Fruit fly (Drosophila melanogaster) whole organism, embryonic: ENCODE data around the gene CG14881.

Source experiments
- ATbp ChIP-seq: fragments of 200-800 bp; sonication (Bioruptor generic); optimal IDR thresholded peaks from 2 replicates; lab custom pipeline; 2017; ENCODE audit warnings: missing biosample characterization, mild to moderate bottlenecking, missing genetic modification characterization, missing genetic modification reagents
- Abd-B ChIP-seq: fragments of 200-800 bp; sonication (Bioruptor generic); optimal IDR thresholded peaks from 2 replicates; lab custom pipeline; 2018; ENCODE audit warnings: missing biosample characterization, mild to moderate bottlenecking, missing genetic modification characterization, moderate library complexity
- Asciz ChIP-seq: fragments of 200-800 bp; sonication (Bioruptor generic); optimal IDR thresholded peaks from 2 replicates; lab custom pipeline; 2017; ENCODE audit warnings: missing biosample characterization, mild to moderate bottlenecking, missing genetic modification characterization, missing genetic modification reagents
- CG11456 ChIP-seq: fragments of 200-800 bp; sonication (Bioruptor generic); IDR thresholded peaks from 3 replicates; pipeline ENCODE4 v1.3.6; 2022; ENCODE audit warnings: missing biosample characterization, missing genetic modification characterization
- CG12659 ChIP-seq: fragments of 200-800 bp; sonication (Bioruptor generic); optimal IDR thresholded peaks from 3 replicates; lab custom pipeline; 2017; ENCODE audit warnings: mild to moderate bottlenecking, missing biosample characterization, missing genetic modification reagents, missing genetic modification characterization
- CG12744 ChIP-seq: fragments of 200-800 bp; sonication (Bioruptor generic); optimal IDR thresholded peaks from 2 replicates; lab custom pipeline; 2016; ENCODE audit warnings: missing biosample characterization, missing genetic modification characterization
- CG13624 ChIP-seq: fragments of 200-800 bp; sonication (Bioruptor generic); optimal IDR thresholded peaks from 2 replicates; lab custom pipeline; 2016; ENCODE audit warnings: missing biosample characterization, missing genetic modification characterization
- CG14050 ChIP-seq: fragments of 200-800 bp; sonication (Bioruptor generic); IDR thresholded peaks from 3 replicates; pipeline ENCODE4 v1.3.6; 2022; ENCODE audit warnings: missing biosample characterization, missing genetic modification characterization
- CG15479 ChIP-seq: fragments of 200-800 bp; sonication (Bioruptor generic); optimal IDR thresholded peaks from 3 replicates; lab custom pipeline; 2019; ENCODE audit warnings: missing biosample characterization, mild to moderate bottlenecking, missing genetic modification characterization, moderate library complexity
- CG17186 ChIP-seq: fragments of 200-800 bp; sonication (Bioruptor generic); optimal IDR thresholded peaks from 3 replicates; lab custom pipeline; 2017; ENCODE audit warnings: missing biosample characterization, missing genetic modification reagents, missing genetic modification characterization
- CG3163 ChIP-seq: fragments of 200-800 bp; sonication (Bioruptor generic); optimal IDR thresholded peaks from 3 replicates; lab custom pipeline; 2016; ENCODE audit warnings: missing biosample characterization, missing genetic modification characterization
- CG32767 ChIP-seq: fragments of 200-800 bp; sonication (Bioruptor generic); IDR thresholded peaks from 2 replicates; pipeline ENCODE4 v1.3.6; 2022; ENCODE audit warnings: missing biosample characterization, missing genetic modification characterization
- CG33213 ChIP-seq: fragments of 200-800 bp; sonication (Bioruptor generic); optimal IDR thresholded peaks from 3 replicates; lab custom pipeline; 2016; ENCODE audit warnings: missing biosample characterization, missing genetic modification characterization
- CG42726 ChIP-seq: fragments of 200-800 bp; sonication (Bioruptor generic); IDR thresholded peaks from 2 replicates; pipeline ENCODE4 v1.3.6; 2022; ENCODE audit warnings: missing biosample characterization, missing genetic modification characterization; ENCODE audit not compliant: partially characterized antibody
- CG4424 ChIP-seq: fragments of 200-800 bp; sonication (Bioruptor generic); optimal IDR thresholded peaks from 3 replicates; lab custom pipeline; 2016; ENCODE audit warnings: missing biosample characterization, missing genetic modification characterization
- CG6683 ChIP-seq: fragments of 200-800 bp; sonication (Bioruptor generic); optimal IDR thresholded peaks from 2 replicates; lab custom pipeline; 2017; ENCODE audit warnings: missing biosample characterization, mild to moderate bottlenecking, missing genetic modification characterization, missing genetic modification reagents
- CG8290 ChIP-seq, 3 experiments: fragments of 200-800 bp; sonication (Bioruptor generic); optimal IDR thresholded peaks; 2 replicates each; lab custom pipeline; 2016 to 2019; ENCODE audit warnings: missing biosample characterization in 3 of 3, missing genetic modification characterization in 3 of 3, mild to moderate bottlenecking in 2 of 3, moderate library complexity in 1 of 3
- CG9437 ChIP-seq: fragments of 200-800 bp; sonication (Bioruptor generic); optimal IDR thresholded peaks from 2 replicates; lab custom pipeline; 2018; ENCODE audit warnings: missing biosample characterization, mild to moderate bottlenecking, missing genetic modification characterization
- CkIIα-i1 ChIP-seq: fragments of 200-800 bp; sonication (Bioruptor generic); IDR thresholded peaks from 2 replicates; pipeline ENCODE4 v1.3.6; 2022; ENCODE audit warnings: missing biosample characterization, missing genetic modification characterization
- CoRest ChIP-seq: fragments of 200-800 bp; sonication (Bioruptor generic); optimal IDR thresholded peaks from 3 replicates; lab custom pipeline; 2018; ENCODE audit warnings: missing biosample characterization, mild to moderate bottlenecking, missing genetic modification characterization, moderate library complexity
- Dll ChIP-seq: fragments of 200-800 bp; sonication (Bioruptor generic); IDR thresholded peaks from 4 replicates; pipeline ENCODE4 v1.3.6; 2022; ENCODE audit warnings: missing biosample characterization, missing genetic modification characterization; ENCODE audit not compliant: partially characterized antibody
- Ets65A ChIP-seq: fragments of 200-800 bp; sonication (Bioruptor generic); peaks from one replicate; lab custom pipeline; 2016; ENCODE audit warnings: missing biosample characterization, missing genetic modification characterization
- Fer1 ChIP-seq: fragments of 200-800 bp; sonication (Bioruptor generic); optimal IDR thresholded peaks from 2 replicates; lab custom pipeline; 2017; ENCODE audit warnings: missing biosample characterization, mild to moderate bottlenecking, missing genetic modification characterization
- H15 ChIP-seq: fragments of 200-800 bp; sonication (Bioruptor generic); IDR thresholded peaks from 3 replicates; pipeline ENCODE4 v1.3.6; 2022; ENCODE audit warnings: missing biosample characterization, missing genetic modification characterization
- Hr39 ChIP-seq: fragments of >200 bp; optimal IDR thresholded peaks from 2 replicates; lab custom pipeline; 2017
- Hsf ChIP-seq: fragments of 200-800 bp; sonication (Bioruptor generic); optimal IDR thresholded peaks from 3 replicates; lab custom pipeline; 2016; ENCODE audit warnings: missing biosample characterization, missing genetic modification characterization
- Jarid2 ChIP-seq: fragments of 200-800 bp; sonication (Bioruptor generic); optimal IDR thresholded peaks from 3 replicates; lab custom pipeline; 2017; ENCODE audit warnings: mild to moderate bottlenecking, missing biosample characterization, missing genetic modification reagents, missing genetic modification characterization
- Lim3 ChIP-seq: fragments of 200-800 bp; sonication (Bioruptor generic); IDR thresholded peaks from 2 replicates; pipeline ENCODE4 v1.3.6; 2022; ENCODE audit warnings: missing biosample characterization, missing genetic modification characterization
- NC2α ChIP-seq: fragments of 200-800 bp; sonication (Bioruptor generic); optimal IDR thresholded peaks from 2 replicates; lab custom pipeline; 2016; ENCODE audit warnings: missing biosample characterization, missing genetic modification characterization
- Sox102F ChIP-seq: fragments of 200-800 bp; sonication (Bioruptor generic); optimal IDR thresholded peaks from 2 replicates; lab custom pipeline; 2018; ENCODE audit warnings: missing biosample characterization, mild to moderate bottlenecking, missing genetic modification characterization, moderate library complexity
- Sry-β ChIP-seq: fragments of 200-800 bp; sonication (Bioruptor generic); optimal IDR thresholded peaks from 2 replicates; lab custom pipeline; 2018; ENCODE audit warnings: missing biosample characterization, mild to moderate bottlenecking, missing genetic modification characterization, moderate library complexity
- Sry-δ ChIP-seq: fragments of 200-800 bp; sonication (Bioruptor generic); optimal IDR thresholded peaks from 2 replicates; lab custom pipeline; 2016; ENCODE audit warnings: missing biosample characterization, missing genetic modification characterization
- bbx ChIP-seq: fragments of 200-800 bp; sonication (Bioruptor generic); IDR thresholded peaks from 2 replicates; pipeline ENCODE4 v1.3.6; 2022; ENCODE audit warnings: missing biosample characterization, missing genetic modification characterization; ENCODE audit not compliant: partially characterized antibody
- cg ChIP-seq: fragments of 200-800 bp; sonication (Bioruptor generic); optimal IDR thresholded peaks from 3 replicates; lab custom pipeline; 2019; ENCODE audit warnings: missing biosample characterization, mild to moderate bottlenecking, missing genetic modification characterization, moderate library complexity
- crc ChIP-seq: fragments of 200-800 bp; sonication (Bioruptor generic); optimal IDR thresholded peaks from 2 replicates; lab custom pipeline; 2016; ENCODE audit warnings: missing biosample characterization, missing genetic modification characterization
- da ChIP-seq: fragments of 200-800 bp; sonication (Bioruptor generic); optimal IDR thresholded peaks from 2 replicates; lab custom pipeline; 2016; ENCODE audit warnings: missing biosample characterization, missing genetic modification characterization
- dmrt99B ChIP-seq: fragments of 200-800 bp; sonication (Bioruptor generic); optimal IDR thresholded peaks from 2 replicates; lab custom pipeline; 2018; ENCODE audit warnings: missing biosample characterization, mild to moderate bottlenecking, missing genetic modification characterization, moderate library complexity
- emc ChIP-seq: fragments of 200-800 bp; sonication (Bioruptor generic); optimal IDR thresholded peaks from 2 replicates; lab custom pipeline; 2016; ENCODE audit warnings: missing biosample characterization, missing genetic modification characterization
- ewg ChIP-seq: fragments of 200-800 bp; sonication (Bioruptor generic); optimal IDR thresholded peaks from 3 replicates; lab custom pipeline; 2017; ENCODE audit warnings: mild to moderate bottlenecking, missing biosample characterization, missing genetic modification reagents, missing genetic modification characterization
- fru ChIP-seq: fragments of >200 bp; optimal IDR thresholded peaks from 2 replicates; lab custom pipeline; 2017
- klu ChIP-seq: fragments of 200-800 bp; sonication (Bioruptor generic); IDR thresholded peaks from 2 replicates; pipeline ENCODE4 v1.3.6; 2022; ENCODE audit warnings: missing biosample characterization, missing genetic modification characterization
- knrl ChIP-seq: fragments of 200-800 bp; sonication (Bioruptor generic); IDR thresholded peaks from 3 replicates; pipeline ENCODE4 v1.3.6; 2022; ENCODE audit warnings: missing biosample characterization, missing genetic modification characterization; ENCODE audit not compliant: partially characterized antibody
- org-1 ChIP-seq: fragments of 200-800 bp; sonication (Bioruptor generic); optimal IDR thresholded peaks from 2 replicates; lab custom pipeline; 2017; ENCODE audit warnings: missing biosample characterization, missing genetic modification characterization
- pita ChIP-seq: fragments of 200-800 bp; sonication (Bioruptor generic); optimal IDR thresholded peaks from 2 replicates; lab custom pipeline; 2017; ENCODE audit warnings: missing biosample characterization, mild to moderate bottlenecking, missing genetic modification characterization
- sc ChIP-seq, 3 experiments: fragments of >200 bp in 2 of 3; fragments of 200-800 bp in 1 of 3; sonication (Bioruptor generic) in 1 of 3; optimal IDR thresholded peaks; 2 replicates in 2 of 3; 3 replicates in 1 of 3; lab custom pipeline; 2017; ENCODE audit warnings: mild to moderate bottlenecking in 1 of 3, missing biosample characterization in 1 of 3, missing genetic modification characterization in 1 of 3, missing genetic modification reagents in 1 of 3
- seq ChIP-seq: fragments of 200-800 bp; sonication (Bioruptor generic); IDR thresholded peaks from 2 replicates; pipeline ENCODE4 v1.3.6; 2022; ENCODE audit warnings: missing biosample characterization, missing genetic modification characterization
- sna ChIP-seq: fragments of 200-800 bp; sonication (Bioruptor generic); IDR thresholded peaks from 2 replicates; pipeline ENCODE4 v1.3.6; 2022; ENCODE audit warnings: missing biosample characterization, missing genetic modification characterization; ENCODE audit not compliant: partially characterized antibody
- trh ChIP-seq: fragments of 200-800 bp; sonication (Bioruptor generic); optimal IDR thresholded peaks from 2 replicates; lab custom pipeline; 2016; ENCODE audit warnings: missing biosample characterization, missing genetic modification characterization
- vfl ChIP-seq: fragments of 200-800 bp; sonication (Bioruptor generic); optimal IDR thresholded peaks from 2 replicates; lab custom pipeline; 2016; ENCODE audit warnings: missing biosample characterization, missing genetic modification characterization
- vvl ChIP-seq: fragments of 200-800 bp; sonication (Bioruptor generic); IDR thresholded peaks from 2 replicates; pipeline ENCODE4 v1.3.6; 2022; ENCODE audit warnings: missing biosample characterization, missing genetic modification characterization

The CG14881 gene

dm6 chr3R:16442937-16443336 lies 8.2 kb downstream of the CG14881 start, which contains the start of the genes Ttc1 and CG14882 (continued):
- TF ChIP-seq vfl (peak; percentile 84), Asciz (GFP tag; lab: Kevin White, UChicago) (no peak), CG32767 (GFP tag; lab: Robert Waterston, UW) (peak; percentile 92), Abd-B (GFP tag; lab: Kevin White, UChicago) (no peak), CG15479 (GFP tag; lab: Kevin White, UChicago) (no peak), sc (optimal IDR thresholded peaks at IDR 0.05; lab: Kevin White, UChicago) (no peak), sc (GFP tag; optimal IDR thresholded peaks at IDR 0.05; lab: Kevin White, UChicago) (peak; percentile 61), fru (lab: Kevin White, UChicago) (no peak), CG33213 (GFP tag; lab: Kevin White, UChicago) (peak; percentile 78), Hr39 (lab: Kevin White, UChicago) (no peak), ATbp (GFP tag; lab: Kevin White, UChicago) (peak; percentile 78), knrl (GFP tag; lab: Robert Waterston, UW) (peak; percentile 36; the same call in 2 of the 3 replicates), NC2α (peak; percentile 72), CG12744 (GFP tag; lab: Kevin White, UChicago) (peak; percentile 77), dmrt99B (tag; lab: Kevin White, UChicago) (no peak), emc (GFP tag; lab: Kevin White, UChicago) (peak; percentile 63), CG8290 (GFP tag; optimal IDR thresholded peaks at IDR 0.05; lab: Kevin White, UChicago) (peak; percentile 82), CG8290 (tag; optimal IDR thresholded peaks at IDR 0.05; lab: Kevin White, UChicago) (peak in 1 of 2 experiments; percentile 78), vvl (GFP tag; lab: Robert Waterston, UW) (peak; percentile 92), Sry-δ (peak; percentile 49), seq (GFP tag; lab: Robert Waterston, UW) (peak; percentile 91), Lim3 (GFP tag; lab: Robert Waterston, UW) (peak; percentile 68; the same call in 1 of the 2 replicates), Fer1 (peak; percentile 81), klu (peak; percentile 61), CG17186 (no peak), org-1 (GFP tag; lab: Kevin White, UChicago) (no peak), Dll (GFP tag; lab: Robert Waterston, UW) (peak; percentile 53; the same call in 2 of the 4 replicates), CG3163 (GFP tag; lab: Kevin White, UChicago) (peak; percentile 64), Jarid2 (no peak), sna (peak; percentile 57), CkIIα-i1 (no peak), Ets65A (peak; percentile 94), CG13624 (GFP tag; lab: Kevin White, UChicago) (peak; percentile 93), CG14050 (peak; percentile 92), CoRest (tag; lab: Kevin White, UChicago) (peak; percentile 85), CG42726 (GFP tag; lab: Robert Waterston, UW) (no peak), H15 (peak; percentile 87), CG6683 (GFP tag; lab: Kevin White, UChicago) (peak; percentile 51), CG9437 (GFP tag; lab: Kevin White, UChicago) (peak; percentile 74), da (peak; percentile 48), Sry-β (GFP tag; lab: Kevin White, UChicago) (peak; percentile 33), CG4424 (GFP tag; lab: Kevin White, UChicago) (peak; percentile 78), ewg (peak; percentile 58), Sox102F (GFP tag; lab: Kevin White, UChicago) (no peak), bbx (GFP tag; lab: Robert Waterston, UW) (peak; percentile 74), CG12659 (GFP tag; lab: Kevin White, UChicago) (peak; percentile 93), cg (no peak), crc (GFP tag; lab: Kevin White, UChicago) (peak; percentile 61), CG11456 (peak; percentile 84), trh (GFP tag; lab: Kevin White, UChicago) (peak; percentile 74), Hsf (GFP tag; lab: Kevin White, UChicago) (peak; percentile 90), pita (GFP tag; lab: Kevin White, UChicago) (no peak)
